Fruit fly (Drosophila melanogaster) whole organism, prepupa: ENCODE results near the gene CG4598.

Source experiments
- CG10631 ChIP-seq: fragments of 200-800 bp; sonication (Bioruptor generic); optimal IDR thresholded peaks from 2 replicates; lab custom pipeline; 2016; ENCODE audit warnings: missing biosample characterization, missing genetic modification characterization
- CG11294 ChIP-seq: fragments of 200-800 bp; sonication (Bioruptor generic); IDR thresholded peaks from 2 replicates; pipeline ENCODE4 v1.3.6; 2022; ENCODE audit warnings: missing biosample characterization, missing genetic modification characterization
- CG11762 ChIP-seq: fragments of 200-800 bp; sonication (Bioruptor generic); optimal IDR thresholded peaks from 3 replicates; lab custom pipeline; 2016; ENCODE audit warnings: missing biosample characterization, missing genetic modification characterization; ENCODE audit not compliant: insufficient read depth
- CG15336 ChIP-seq: fragments of 200-800 bp; sonication (Bioruptor generic); IDR thresholded peaks from 2 replicates; pipeline ENCODE4 v1.3.6; 2022; ENCODE audit warnings: missing biosample characterization, missing genetic modification characterization
- CG1621 ChIP-seq: fragments of 200-800 bp; sonication (Bioruptor generic); optimal IDR thresholded peaks from 3 replicates; lab custom pipeline; 2018; ENCODE audit warnings: missing biosample characterization, mild to moderate bottlenecking, missing genetic modification characterization
- CG16779 ChIP-seq: fragments of 200-800 bp; sonication (Bioruptor generic); optimal IDR thresholded peaks from 3 replicates; lab custom pipeline; 2017; ENCODE audit warnings: missing biosample characterization, mild to moderate bottlenecking, missing genetic modification characterization
- CG31627 ChIP-seq: fragments of 200-800 bp; sonication (Bioruptor generic); optimal IDR thresholded peaks from 3 replicates; lab custom pipeline; 2016; ENCODE audit warnings: missing biosample characterization, missing genetic modification characterization
- CG32006 ChIP-seq: fragments of 200-800 bp; sonication (Bioruptor generic); optimal IDR thresholded peaks from 3 replicates; lab custom pipeline; 2017; ENCODE audit warnings: missing biosample characterization, mild to moderate bottlenecking, missing genetic modification characterization
- CG34406 ChIP-seq: fragments of 200-800 bp; sonication (Bioruptor generic); optimal IDR thresholded peaks from 3 replicates; lab custom pipeline; 2016; ENCODE audit warnings: missing biosample characterization, missing genetic modification characterization
- CG3919 ChIP-seq: fragments of 200-800 bp; sonication (Bioruptor generic); optimal IDR thresholded peaks from 3 replicates; lab custom pipeline; 2016; ENCODE audit warnings: missing biosample characterization, missing genetic modification characterization
- CG4318 ChIP-seq: fragments of 200-800 bp; sonication (Bioruptor generic); optimal IDR thresholded peaks from 3 replicates; lab custom pipeline; 2017; ENCODE audit warnings: missing biosample characterization, mild to moderate bottlenecking, missing genetic modification characterization
- CG6163 ChIP-seq: fragments of 200-800 bp; sonication (Bioruptor generic); IDR thresholded peaks from 3 replicates; pipeline ENCODE4 v1.3.6; 2022; ENCODE audit warnings: missing biosample characterization, missing genetic modification characterization
- CG6276 ChIP-seq: fragments of 200-800 bp; sonication (Bioruptor generic); optimal IDR thresholded peaks from 2 replicates; lab custom pipeline; 2017; ENCODE audit warnings: missing biosample characterization, mild to moderate bottlenecking, missing genetic modification characterization
- CG6792 ChIP-seq: fragments of 200-800 bp; sonication (Bioruptor generic); optimal IDR thresholded peaks from 3 replicates; lab custom pipeline; 2016; ENCODE audit warnings: missing biosample characterization, missing genetic modification characterization
- CG6854 ChIP-seq: fragments of 200-800 bp; sonication (Bioruptor generic); optimal IDR thresholded peaks from 2 replicates; lab custom pipeline; 2017; ENCODE audit warnings: missing biosample characterization, mild to moderate bottlenecking, missing genetic modification characterization
- CG7368 ChIP-seq: fragments of 200-800 bp; sonication (Bioruptor generic); optimal IDR thresholded peaks from 3 replicates; lab custom pipeline; 2016; ENCODE audit warnings: missing biosample characterization, missing genetic modification characterization
- CG8319 ChIP-seq: fragments of 200-800 bp; sonication (Bioruptor generic); optimal IDR thresholded peaks from 3 replicates; lab custom pipeline; 2016; ENCODE audit warnings: missing biosample characterization, missing genetic modification characterization
- CG8632 ChIP-seq: fragments of 200-800 bp; sonication (Bioruptor generic); optimal IDR thresholded peaks from 3 replicates; lab custom pipeline; 2016; ENCODE audit warnings: missing biosample characterization, missing genetic modification characterization
- CG9139 ChIP-seq: fragments of 200-800 bp; sonication (Bioruptor generic); optimal IDR thresholded peaks from 3 replicates; lab custom pipeline; 2017; ENCODE audit warnings: missing biosample characterization, mild to moderate bottlenecking, missing genetic modification characterization
- Eip75B ChIP-seq: fragments of 200-800 bp; sonication (Bioruptor generic); optimal IDR thresholded peaks from 3 replicates; lab custom pipeline; 2016; ENCODE audit warnings: missing biosample characterization, missing genetic modification characterization
- Eip78C ChIP-seq: fragments of 200-800 bp; sonication (Bioruptor generic); peaks from one replicate; lab custom pipeline; 2016; ENCODE audit warnings: missing biosample characterization, missing genetic modification characterization
- Ets21C ChIP-seq: fragments of 200-800 bp; sonication (Bioruptor generic); optimal IDR thresholded peaks from 3 replicates; lab custom pipeline; 2016; ENCODE audit warnings: missing biosample characterization, missing genetic modification characterization
- Ets96B ChIP-seq: fragments of 200-800 bp; optimal IDR thresholded peaks from 2 replicates; lab custom pipeline; 2019; ENCODE audit warnings: missing biosample characterization, mild to moderate bottlenecking, missing genetic modification characterization, moderate library complexity
- Gug ChIP-seq: fragments of 200-800 bp; sonication (Bioruptor generic); IDR thresholded peaks from 2 replicates; pipeline ENCODE4 v1.3.6; 2022; ENCODE audit warnings: missing biosample characterization, missing genetic modification characterization
- Hr38 ChIP-seq: sonication (Bioruptor generic); optimal IDR thresholded peaks from 2 replicates; lab custom pipeline; 2016; ENCODE audit warnings: missing biosample characterization, missing genetic modification characterization
- Hr39 ChIP-seq: fragments of 200-800 bp; sonication (Bioruptor generic); optimal IDR thresholded peaks from 2 replicates; lab custom pipeline; 2016; ENCODE audit warnings: missing biosample characterization, missing genetic modification characterization
- Hr4 ChIP-seq: fragments of 200-800 bp; sonication (Bioruptor generic); optimal IDR thresholded peaks from 3 replicates; lab custom pipeline; 2016; ENCODE audit warnings: missing biosample characterization, missing genetic modification characterization
- OdsH ChIP-seq: fragments of 200-800 bp; sonication (Bioruptor generic); optimal IDR thresholded peaks from 3 replicates; lab custom pipeline; 2016; ENCODE audit warnings: missing biosample characterization, missing genetic modification characterization
- Smox ChIP-seq: fragments of 200-800 bp; sonication (Bioruptor generic); optimal IDR thresholded peaks from 3 replicates; lab custom pipeline; 2016; ENCODE audit warnings: missing biosample characterization, missing genetic modification characterization
- Sox102F ChIP-seq: fragments of 200-800 bp; sonication (Bioruptor generic); optimal IDR thresholded peaks from 2 replicates; lab custom pipeline; 2016; ENCODE audit warnings: missing biosample characterization, mild to moderate bottlenecking, missing genetic modification characterization
- Sox14 ChIP-seq: fragments of 200-800 bp; sonication (Bioruptor generic); optimal IDR thresholded peaks from 3 replicates; lab custom pipeline; 2016; ENCODE audit warnings: missing biosample characterization, missing genetic modification characterization
- acj6 ChIP-seq: fragments of 200-800 bp; sonication (Bioruptor generic); optimal IDR thresholded peaks from 3 replicates; lab custom pipeline; 2016; ENCODE audit warnings: missing biosample characterization, missing genetic modification characterization
- cyc ChIP-seq: fragments of 200-800 bp; sonication (Bioruptor generic); optimal IDR thresholded peaks from 3 replicates; lab custom pipeline; 2016; ENCODE audit warnings: missing biosample characterization, missing genetic modification characterization
- dac ChIP-seq: fragments of 200-800 bp; sonication (Bioruptor generic); optimal IDR thresholded peaks from 2 replicates; lab custom pipeline; 2017; ENCODE audit warnings: missing biosample characterization, mild to moderate bottlenecking, missing genetic modification characterization
- dsx ChIP-seq: fragments of 200-800 bp; optimal IDR thresholded peaks from 3 replicates; lab custom pipeline; 2019; ENCODE audit warnings: missing biosample characterization, mild to moderate bottlenecking, missing genetic modification characterization, moderate library complexity; ENCODE audit not compliant: poor library complexity, severe bottlenecking
- eg ChIP-seq: fragments of 200-800 bp; sonication (Bioruptor generic); IDR thresholded peaks from 3 replicates; pipeline ENCODE4 v1.3.6; 2022; ENCODE audit warnings: missing biosample characterization, missing genetic modification characterization
- esn ChIP-seq: fragments of 200-800 bp; sonication (Bioruptor generic); optimal IDR thresholded peaks from 2 replicates; lab custom pipeline; 2016; ENCODE audit warnings: missing biosample characterization, mild to moderate bottlenecking, missing genetic modification characterization, moderate library complexity
- fd59A ChIP-seq: fragments of 200-800 bp; sonication (Bioruptor generic); optimal IDR thresholded peaks from 2 replicates; lab custom pipeline; 2017; ENCODE audit warnings: missing biosample characterization, mild to moderate bottlenecking, missing genetic modification characterization, missing genetic modification reagents
- lz ChIP-seq: fragments of 200-800 bp; sonication (Bioruptor generic); optimal IDR thresholded peaks from 3 replicates; lab custom pipeline; 2016; ENCODE audit warnings: missing biosample characterization, missing genetic modification characterization
- net ChIP-seq: fragments of 200-800 bp; sonication (Bioruptor generic); optimal IDR thresholded peaks from 3 replicates; lab custom pipeline; 2016; ENCODE audit warnings: missing biosample characterization, missing genetic modification characterization
- salr ChIP-seq, 2 experiments: fragments of 200-800 bp; sonication (Bioruptor generic); optimal IDR thresholded peaks; 3 replicates each; lab custom pipeline; 2016 to 2018; ENCODE audit warnings: missing biosample characterization in 2 of 2, missing genetic modification characterization in 2 of 2, mild to moderate bottlenecking in 1 of 2
- spab ChIP-seq: fragments of 200-800 bp; sonication (Bioruptor generic); optimal IDR thresholded peaks from 2 replicates; lab custom pipeline; 2017; ENCODE audit warnings: missing biosample characterization, mild to moderate bottlenecking, missing genetic modification characterization, missing genetic modification reagents
- ss ChIP-seq, 2 experiments: fragments of 200-800 bp; sonication (Bioruptor generic); optimal IDR thresholded peaks; 2 replicates in 1 of 2; 3 replicates in 1 of 2; lab custom pipeline; 2017 to 2018; ENCODE audit warnings: mild to moderate bottlenecking in 2 of 2, missing biosample characterization in 2 of 2, missing genetic modification characterization in 2 of 2, moderate library complexity in 1 of 2
- svp ChIP-seq: fragments of 200-800 bp; sonication (Bioruptor generic); peaks from one replicate; lab custom pipeline; 2016; ENCODE audit warnings: missing biosample characterization, missing genetic modification characterization
- vri ChIP-seq: fragments of 200-800 bp; sonication (Bioruptor generic); optimal IDR thresholded peaks from 3 replicates; lab custom pipeline; 2016; ENCODE audit warnings: missing biosample characterization, mild to moderate bottlenecking, missing genetic modification characterization

CG4598 gene

DNA sequence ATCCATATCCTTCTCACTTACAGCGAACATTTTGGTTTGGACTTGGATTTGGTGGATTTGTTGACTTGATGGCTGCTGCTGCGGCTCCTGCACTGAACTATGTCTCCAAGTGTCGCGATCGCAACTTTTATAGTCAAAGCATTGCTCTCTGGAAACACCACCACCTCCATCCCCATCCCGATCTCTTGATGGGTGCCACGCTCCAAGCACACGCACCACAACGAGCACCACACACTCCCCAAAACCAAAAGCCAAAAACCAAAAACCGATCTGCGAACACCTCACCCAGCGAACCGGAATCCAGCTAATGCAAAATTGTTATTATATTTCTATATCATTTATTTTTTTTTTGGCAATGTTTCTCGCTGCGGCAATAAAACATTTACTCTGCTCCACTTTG, 14.6 kb downstream of the CG4598 start, which contains the start of gene Cpr30F:
TSS of gene Cpr30F (minus strand) at position 101 of the 400 bp plus-strand sequence.
- TF ChIP-seq CG16779 = no peak

- TF ChIP-seq Hr38 (no peak), salr (GFP tag; optimal IDR thresholded peaks at IDR 0.05; lab: Kevin White, UChicago) (no peak), CG6792 (GFP tag; lab: Kevin White, UChicago) (no peak), CG6276 (no peak), Hr39 (GFP tag; lab: Kevin White, UChicago) (no peak), eg (no peak), svp (GFP tag; lab: Kevin White, UChicago) (no peak), dac (GFP tag; lab: Kevin White, UChicago) (no peak), Eip78C (GFP tag; lab: Kevin White, UChicago) (no peak), acj6 (GFP tag; lab: Kevin White, UChicago) (no peak), CG8319 (GFP tag; lab: Kevin White, UChicago) (no peak), CG6163 (GFP tag; lab: Robert Waterston, UW) (peak; percentile 53; the same call in 2 of the 3 replicates), esn (no peak), CG8632 (GFP tag; lab: Kevin White, UChicago) (no peak), CG34406 (no peak), Eip75B (GFP tag; lab: Kevin White, UChicago) (no peak), Sox14 (GFP tag; lab: Kevin White, UChicago) (no peak), CG32006 (no peak), CG9139 (GFP tag; lab: Kevin White, UChicago) (no peak), net (GFP tag; lab: Kevin White, UChicago) (no peak), cyc (GFP tag; lab: Kevin White, UChicago) (peak; percentile 40), CG1621 (no peak), lz (GFP tag; lab: Kevin White, UChicago) (peak; percentile 41), CG31627 (GFP tag; lab: Kevin White, UChicago) (peak; percentile 9), CG15336 (GFP tag; lab: Robert Waterston, UW) (no peak), OdsH (GFP tag; lab: Kevin White, UChicago) (no peak), CG16779 (no peak)
Observed at dm6 chr2L:9937908-9938307, 19.5 kb downstream of the CG4598 start, which contains the start of gene Arglu1. Gene Arglu1, minus strand, starts transcription at chr2L:9938134.

DNA sequence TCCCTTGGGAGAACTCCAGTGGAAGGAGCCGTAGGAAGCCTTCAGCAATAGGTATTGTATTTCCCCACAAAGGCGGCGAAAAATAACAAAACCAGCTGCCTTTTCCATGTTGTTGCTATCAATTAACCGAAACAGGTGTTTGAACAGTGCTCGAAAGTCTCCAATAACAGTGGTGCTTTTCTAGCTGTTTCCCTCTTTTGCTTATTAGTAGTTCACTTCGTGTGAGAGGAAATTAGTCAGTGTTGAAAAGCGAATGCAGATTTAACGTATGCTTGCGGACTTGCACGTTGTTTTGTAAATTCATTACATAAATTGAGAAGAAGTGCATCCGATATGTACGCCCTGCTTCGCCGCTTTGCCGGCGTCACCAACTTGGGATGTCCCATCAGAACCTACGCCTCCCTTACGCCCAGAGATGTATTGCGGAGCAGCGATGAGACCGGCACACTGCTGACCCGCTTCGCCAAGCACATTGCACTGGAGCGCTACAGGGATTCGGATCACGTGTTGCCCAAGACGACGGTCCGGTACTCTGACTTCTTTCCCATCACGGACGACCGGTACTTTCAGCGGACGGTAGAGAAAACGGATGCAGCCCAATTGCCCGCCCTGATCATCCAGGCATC, 20.3 kb downstream of the CG4598 start, which contains the start of the genes Datp and CG4619:
TSS of gene Datp (minus strand) at position 160 of the 626 bp plus-strand sequence.
TSS of gene CG4619 (plus strand) at position 233 of the 626 bp plus-strand sequence.
- TF ChIP-seq svp (GFP tag; lab: Kevin White, UChicago) (no peak), lz (GFP tag; lab: Kevin White, UChicago) (peak; percentile 42), dac (GFP tag; lab: Kevin White, UChicago) (no peak), CG3919 (GFP tag; lab: Kevin White, UChicago) (peak; percentile 61), dsx (no peak), esn (peak; percentile 58), Sox14 (GFP tag; lab: Kevin White, UChicago) (peak; percentile 2), Smox (GFP tag; lab: Kevin White, UChicago) (no peak), CG15336 (GFP tag; lab: Robert Waterston, UW) (no peak), fd59A (GFP tag; lab: Kevin White, UChicago) (peak; percentile 19), CG11762 (GFP tag; lab: Kevin White, UChicago) (peak; percentile 29), Ets21C (GFP tag; lab: Kevin White, UChicago) (no peak), Eip75B (GFP tag; lab: Kevin White, UChicago) (no peak), CG6854 (no peak), Hr38 (no peak), acj6 (GFP tag; lab: Kevin White, UChicago) (no peak), CG1621 (no peak), CG10631 (no peak), net (GFP tag; lab: Kevin White, UChicago) (peak; percentile 39), Gug (GFP tag; lab: Robert Waterston, UW) (no peak), Ets96B (tag; lab: Kevin White, UChicago) (peak; percentile 13), CG31627 (GFP tag; lab: Kevin White, UChicago) (peak; percentile 35), CG32006 (no peak), CG9139 (GFP tag; lab: Kevin White, UChicago) (no peak), salr (GFP tag; optimal IDR thresholded peaks at IDR 0.05; lab: Kevin White, UChicago) (no peak), spab (GFP tag; lab: Kevin White, UChicago) (no peak), Hr4 (no peak), Eip78C (GFP tag; lab: Kevin White, UChicago) (peak; percentile 74), CG11294 (GFP tag; lab: Robert Waterston, UW) (no peak), CG4318 (GFP tag; lab: Kevin White, UChicago) (no peak), CG8319 (GFP tag; lab: Kevin White, UChicago) (no peak), vri (peak; percentile 59), CG6276 (no peak), Sox102F (GFP tag; lab: Kevin White, UChicago) (no peak), ss (GFP tag; optimal IDR thresholded peaks at IDR 0.05; lab: Kevin White, UChicago) (no peak), CG7368 (GFP tag; lab: Kevin White, UChicago) (peak; percentile 18)
